Worm (Caenorhabditis elegans): ENCODE measurements around the gene hrpl-1.
A peak's percentile ranks its signal among the peaks of the same experiment; 100 is the strongest.

Gene hrpl-1

ce11 chrII:6887319-6888005 is 11.1 kb upstream of the hrpl-1 start, which contains the start of gene pmp-2:
Gene pmp-2 (minus strand): TSS chrII:6887805.
- no peak for TF ChIP-seq ceh-62 (tag; optimal IDR thresholded peaks at IDR 0.05)
- TF ChIP-seq nhr-28 (tag; optimal IDR thresholded peaks at IDR 0.05), result peak; percentile 75
- 0 out of 2 replicates have a peak, but pooled peaks have one; percentile 21 for TF ChIP-seq nhr-41 (GFP tag; IDR thresholded peaks at IDR 0.05)
- TF ChIP-seq hlh-11 (tag; optimal IDR thresholded peaks at IDR 0.05), result peak; percentile 1
- no peak for TF ChIP-seq daf-16 (GFP tag; optimal IDR thresholded peaks at IDR 0.05)
- peak; percentile 23 for TF ChIP-seq daf-16 (tag; optimal IDR thresholded peaks at IDR 0.05)
- 0 out of 2 replicates have a peak, but pooled peaks have one; percentile 14 for TF ChIP-seq dmd-6 (GFP tag; IDR thresholded peaks at IDR 0.05)
- no peak for TF ChIP-seq nhr-102 (tag; optimal IDR thresholded peaks at IDR 0.05)
- no peak for TF ChIP-seq hif-1 (tag; optimal IDR thresholded peaks at IDR 0.05)
- peak; percentile 29 for TF ChIP-seq pqm-1 (tag; optimal IDR thresholded peaks at IDR 0.05)
- TF ChIP-seq nhr-237 (tag; optimal IDR thresholded peaks at IDR 0.05), result no peak

ce11 chrII:6888211-6888610 is 10.3 kb upstream of the hrpl-1 start:
- TF ChIP-seq snpc-1.2 (GFP tag; IDR thresholded peaks at IDR 0.05) (no peak), zip-2 (tag; optimal IDR thresholded peaks at IDR 0.05) (no peak), unc-39 (tag; optimal IDR thresholded peaks at IDR 0.05) (no peak), nhr-111 (GFP tag; optimal IDR thresholded peaks at IDR 0.05) (peak; percentile 34), nhr-102 (tag; optimal IDR thresholded peaks at IDR 0.05) (peak; percentile 67), attf-4 (tag; optimal IDR thresholded peaks at IDR 0.05) (peak; percentile 9), hmg-1.1 (GFP tag; IDR thresholded peaks at IDR 0.05) (0 out of 2 replicates have a peak, but pooled peaks have one; percentile 32), sdz-12 (GFP tag; optimal IDR thresholded peaks at IDR 0.05) (no peak), hlh-11 (tag; optimal IDR thresholded peaks at IDR 0.05) (peak; percentile 55), D1046.2 (GFP tag; IDR thresholded peaks at IDR 0.05) (no peak), aha-1 (tag) (peak; percentile 33), cey-2 (tag; optimal IDR thresholded peaks at IDR 0.05; ENCODE audit: borderline replicate concordance, insufficient read depth) (no peak), madf-5 (GFP tag; IDR thresholded peaks at IDR 0.05) (no peak), tag-97 (GFP tag; IDR thresholded peaks at IDR 0.05) (no peak), daf-12 (tag; optimal IDR thresholded peaks at IDR 0.05) (no peak), duxl-1 (tag; optimal IDR thresholded peaks at IDR 0.05; ENCODE audit: poor library complexity) (peak; percentile 34), egl-43 (GFP tag; IDR thresholded peaks at IDR 0.05) (no peak), rbr-2 (tag; optimal IDR thresholded peaks at IDR 0.05) (peak; percentile 20), pqm-1 (tag; optimal IDR thresholded peaks at IDR 0.05) (peak; percentile 17), hlh-30 (tag; optimal IDR thresholded peaks at IDR 0.05; ENCODE audit: insufficient read depth) (peak; percentile 22), lin-29 (GFP tag; IDR thresholded peaks at IDR 0.05) (0 out of 2 replicates have a peak, but pooled peaks have one; percentile 35), saeg-2 (GFP tag; IDR thresholded peaks at IDR 0.05) (no peak), ZK546.5 (tag; optimal IDR thresholded peaks at IDR 0.05) (no peak), mxl-2 (GFP tag; conservative IDR thresholded peaks at IDR 0.05) (no peak), nhr-11 (tag; optimal IDR thresholded peaks at IDR 0.05) (no peak), aly-2 (tag; optimal IDR thresholded peaks at IDR 0.05) (no peak), ztf-7 (tag; optimal IDR thresholded peaks at IDR 0.05) (no peak), mxl-3 (GFP tag; optimal IDR thresholded peaks at IDR 0.05) (no peak), gei-8 (GFP tag; optimal IDR thresholded peaks at IDR 0.05) (no peak), lin-39 (tag; optimal IDR thresholded peaks at IDR 0.05) (no peak), fkh-10 (GFP tag; optimal IDR thresholded peaks at IDR 0.05) (no peak), skn-1 (tag; optimal IDR thresholded peaks at IDR 0.05) (no peak), set-16 (GFP tag; IDR thresholded peaks at IDR 0.05) (no peak), Y5F2A.4 (GFP tag; optimal IDR thresholded peaks at IDR 0.05) (no peak), mdt-29 (GFP tag; IDR thresholded peaks at IDR 0.05) (peak; percentile 77; the same call in 1 of the 2 replicates), nhr-41 (GFP tag; IDR thresholded peaks at IDR 0.05) (no peak), lsy-2 (tag; optimal IDR thresholded peaks at IDR 0.05) (peak; percentile 52 to 70), zip-11 (GFP tag; IDR thresholded peaks at IDR 0.05) (no peak), daf-8 (GFP tag; IDR thresholded peaks at IDR 0.05) (no peak), lin-38 (GFP tag; IDR thresholded peaks at IDR 0.05) (peak; percentile 44), ceh-82 (tag; optimal IDR thresholded peaks at IDR 0.05) (no peak), mdl-1 (tag; optimal IDR thresholded peaks at IDR 0.05) (no peak)
